Fruit fly (Drosophila melanogaster) whole organism, embryonic: ENCODE results near the gene Tsp29Fb.
A peak's percentile ranks its signal among the peaks of the same experiment; 100 is the strongest.

Experiments used
- Antp ChIP-seq: fragments of 200-800 bp; sonication (Bioruptor generic); optimal IDR thresholded peaks from 3 replicates; lab custom pipeline; 2016; ENCODE audit warnings: missing biosample characterization, missing genetic modification characterization
- CG10654 ChIP-seq: fragments of 200-800 bp; sonication (Bioruptor generic); optimal IDR thresholded peaks from 2 replicates; lab custom pipeline; 2016; ENCODE audit warnings: missing biosample characterization, missing genetic modification characterization
- CG10959 ChIP-seq: fragments of 200-800 bp; sonication (Bioruptor generic); IDR thresholded peaks from 2 replicates; pipeline ENCODE4 v1.3.6; 2022; ENCODE audit warnings: missing biosample characterization, missing genetic modification characterization
- CG10979 ChIP-seq: fragments of 200-800 bp; sonication (Bioruptor generic); optimal IDR thresholded peaks from 2 replicates; lab custom pipeline; 2018; ENCODE audit warnings: missing biosample characterization, mild to moderate bottlenecking, missing genetic modification characterization, moderate library complexity
- CG11398 ChIP-seq: fragments of 200-800 bp; sonication (Bioruptor generic); optimal IDR thresholded peaks from 2 replicates; lab custom pipeline; 2016; ENCODE audit warnings: missing biosample characterization, missing genetic modification characterization
- CG11723 ChIP-seq: fragments of 200-800 bp; sonication (Bioruptor generic); optimal IDR thresholded peaks from 2 replicates; lab custom pipeline; 2017; ENCODE audit warnings: missing biosample characterization, mild to moderate bottlenecking, missing genetic modification characterization
- CG13287 ChIP-seq: fragments of 200-800 bp; sonication (Bioruptor generic); IDR thresholded peaks from 2 replicates; pipeline ENCODE4 v1.3.6; 2022; ENCODE audit warnings: missing biosample characterization, missing genetic modification characterization; ENCODE audit not compliant: partially characterized antibody
- CG13894 ChIP-seq: fragments of 200-800 bp; sonication (Bioruptor generic); optimal IDR thresholded peaks from 3 replicates; lab custom pipeline; 2018; ENCODE audit warnings: missing biosample characterization, mild to moderate bottlenecking, missing genetic modification characterization, moderate library complexity
- CG14860 ChIP-seq: fragments of 200-800 bp; sonication (Bioruptor generic); IDR thresholded peaks from 3 replicates; pipeline ENCODE4 v1.3.6; 2022; ENCODE audit warnings: missing biosample characterization, missing genetic modification characterization; ENCODE audit not compliant: partially characterized antibody
- CG15479 ChIP-seq: fragments of 200-800 bp; sonication (Bioruptor generic); optimal IDR thresholded peaks from 3 replicates; lab custom pipeline; 2019; ENCODE audit warnings: missing biosample characterization, mild to moderate bottlenecking, missing genetic modification characterization, moderate library complexity
- CG16779 ChIP-seq: fragments of 200-800 bp; sonication (Bioruptor generic); IDR thresholded peaks from 2 replicates; pipeline ENCODE4 v1.3.6; 2022; ENCODE audit warnings: missing biosample characterization, missing genetic modification characterization
- CG16813 ChIP-seq: fragments of 200-800 bp; sonication (Bioruptor generic); IDR thresholded peaks from 3 replicates; pipeline ENCODE4 v1.3.6; 2022; ENCODE audit warnings: missing biosample characterization, missing genetic modification characterization; ENCODE audit not compliant: partially characterized antibody
- CG2199 ChIP-seq: fragments of 200-800 bp; sonication (Bioruptor generic); IDR thresholded peaks from 3 replicates; pipeline ENCODE4 v1.3.6; 2022; ENCODE audit warnings: missing biosample characterization, missing genetic modification characterization
- CG2712 ChIP-seq: fragments of 200-800 bp; optimal IDR thresholded peaks from 3 replicates; lab custom pipeline; 2019; ENCODE audit warnings: missing biosample characterization, mild to moderate bottlenecking, missing genetic modification characterization, moderate library complexity
- CG30020 ChIP-seq: fragments of 200-800 bp; optimal IDR thresholded peaks from 2 replicates; lab custom pipeline; 2019; ENCODE audit warnings: missing biosample characterization, mild to moderate bottlenecking, missing genetic modification characterization, moderate library complexity
- CG3995 ChIP-seq: fragments of 200-800 bp; sonication (Bioruptor generic); optimal IDR thresholded peaks from 3 replicates; lab custom pipeline; 2016; ENCODE audit warnings: missing biosample characterization, missing genetic modification characterization
- CG4820 ChIP-seq: fragments of 200-800 bp; sonication (Bioruptor generic); optimal IDR thresholded peaks from 3 replicates; lab custom pipeline; 2016; ENCODE audit warnings: missing biosample characterization, missing genetic modification characterization
- CG8359 ChIP-seq: fragments of 200-800 bp; sonication (Bioruptor generic); optimal IDR thresholded peaks from 2 replicates; lab custom pipeline; 2017; ENCODE audit warnings: missing biosample characterization, mild to moderate bottlenecking, missing genetic modification characterization, borderline replicate concordance
- CG8924 ChIP-seq: fragments of 200-800 bp; optimal IDR thresholded peaks from 3 replicates; lab custom pipeline; 2019; ENCODE audit warnings: missing biosample characterization, mild to moderate bottlenecking, missing genetic modification characterization, moderate library complexity
- CG8944 ChIP-seq: fragments of 200-800 bp; sonication (Bioruptor generic); optimal IDR thresholded peaks from 3 replicates; lab custom pipeline; 2016; ENCODE audit warnings: missing biosample characterization, missing genetic modification characterization
- CG9437 ChIP-seq: fragments of 200-800 bp; sonication (Bioruptor generic); optimal IDR thresholded peaks from 2 replicates; lab custom pipeline; 2018; ENCODE audit warnings: missing biosample characterization, mild to moderate bottlenecking, missing genetic modification characterization
- CrebB ChIP-seq: fragments of 200-800 bp; sonication (Bioruptor generic); optimal IDR thresholded peaks from 3 replicates; lab custom pipeline; 2018; ENCODE audit warnings: missing biosample characterization, mild to moderate bottlenecking, missing genetic modification characterization
- Dip2 ChIP-seq: fragments of 200-800 bp; sonication (Bioruptor generic); IDR thresholded peaks from 2 replicates; pipeline ENCODE4 v1.3.6; 2022; ENCODE audit warnings: missing biosample characterization, missing genetic modification characterization
- Doc3 ChIP-seq: fragments of 200-800 bp; sonication (Bioruptor generic); IDR thresholded peaks from 3 replicates; pipeline ENCODE4 v1.3.6; 2022; ENCODE audit warnings: missing biosample characterization, missing genetic modification characterization; ENCODE audit not compliant: partially characterized antibody
- Gug ChIP-seq: fragments of 200-800 bp; sonication (Bioruptor generic); IDR thresholded peaks from 4 replicates; pipeline ENCODE4 v1.3.6; 2022; ENCODE audit warnings: missing biosample characterization, missing genetic modification characterization
- Hand ChIP-seq: fragments of 200-800 bp; sonication (Bioruptor generic); optimal IDR thresholded peaks from 2 replicates; lab custom pipeline; 2017; ENCODE audit warnings: mild to moderate bottlenecking, missing biosample characterization, missing genetic modification reagents, missing genetic modification characterization
- Hr39 ChIP-seq: fragments of >200 bp; optimal IDR thresholded peaks from 2 replicates; lab custom pipeline; 2017
- Myb ChIP-seq: fragments of 200-800 bp; sonication (Bioruptor generic); optimal IDR thresholded peaks from 2 replicates; lab custom pipeline; 2016; ENCODE audit warnings: missing biosample characterization, missing genetic modification characterization
- Oli ChIP-seq: fragments of 200-800 bp; sonication (Bioruptor generic); optimal IDR thresholded peaks from 2 replicates; lab custom pipeline; 2018; ENCODE audit warnings: missing biosample characterization, mild to moderate bottlenecking, missing genetic modification characterization, moderate library complexity
- Opbp ChIP-seq: fragments of 200-800 bp; sonication (Bioruptor generic); IDR thresholded peaks from 3 replicates; pipeline ENCODE4 v1.3.6; 2022; ENCODE audit warnings: missing biosample characterization, missing genetic modification characterization; ENCODE audit not compliant: partially characterized antibody
- Six4 ChIP-seq: fragments of 200-800 bp; sonication (Bioruptor generic); optimal IDR thresholded peaks from 2 replicates; lab custom pipeline; 2016; ENCODE audit warnings: missing biosample characterization, missing genetic modification characterization
- cato ChIP-seq: fragments of 200-800 bp; sonication (Bioruptor generic); optimal IDR thresholded peaks from 2 replicates; lab custom pipeline; 2016; ENCODE audit warnings: missing biosample characterization, missing genetic modification characterization, borderline replicate concordance
- croc ChIP-seq: fragments of 200-800 bp; sonication (Bioruptor generic); conservative IDR thresholded peaks from 3 replicates; pipeline ENCODE4 v1.3.6; 2022; ENCODE audit warnings: missing biosample characterization, missing genetic modification characterization
- dmrt11E ChIP-seq: fragments of 200-800 bp; sonication (Bioruptor generic); optimal IDR thresholded peaks from 3 replicates; lab custom pipeline; 2018; ENCODE audit warnings: missing biosample characterization, mild to moderate bottlenecking, missing genetic modification characterization, moderate library complexity
- dpn ChIP-seq, 2 experiments: fragments of 200-800 bp; sonication (Bioruptor generic); optimal IDR thresholded peaks; 3 replicates each; lab custom pipeline; 2016; ENCODE audit warnings: missing biosample characterization in 2 of 2, missing genetic modification characterization in 2 of 2
- gce ChIP-seq: fragments of 200-800 bp; sonication (Bioruptor generic); IDR thresholded peaks from 3 replicates; pipeline ENCODE4 v1.3.6; 2022; ENCODE audit warnings: missing biosample characterization, missing genetic modification characterization
- her ChIP-seq: fragments of 200-800 bp; sonication (Bioruptor generic); optimal IDR thresholded peaks from 2 replicates; lab custom pipeline; 2016; ENCODE audit warnings: missing biosample characterization, missing genetic modification characterization
- insv ChIP-seq, 2 experiments: fragments of 200-800 bp; sonication (Bioruptor generic); optimal IDR thresholded peaks; 3 replicates each; lab custom pipeline; 2016 to 2018; ENCODE audit warnings: missing biosample characterization in 2 of 2, missing genetic modification characterization in 2 of 2
- jumu ChIP-seq: fragments of 200-800 bp; sonication (Bioruptor generic); optimal IDR thresholded peaks from 3 replicates; lab custom pipeline; 2016; ENCODE audit warnings: missing biosample characterization, missing genetic modification characterization
- ken ChIP-seq: fragments of 200-800 bp; sonication (Bioruptor generic); IDR thresholded peaks from 3 replicates; pipeline ENCODE4 v1.3.6; 2022; ENCODE audit warnings: missing biosample characterization, missing genetic modification characterization
- lbe ChIP-seq: fragments of 200-800 bp; sonication (Bioruptor generic); optimal IDR thresholded peaks from 2 replicates; lab custom pipeline; 2016; ENCODE audit warnings: missing biosample characterization, mild to moderate bottlenecking, missing genetic modification characterization
- lmd ChIP-seq: fragments of 200-800 bp; sonication (Bioruptor generic); IDR thresholded peaks from 2 replicates; pipeline ENCODE4 v1.3.6; 2022; ENCODE audit warnings: missing biosample characterization, missing genetic modification characterization
- mirr ChIP-seq: fragments of 200-800 bp; sonication (Bioruptor generic); optimal IDR thresholded peaks from 3 replicates; lab custom pipeline; 2018; ENCODE audit warnings: missing biosample characterization, mild to moderate bottlenecking, missing genetic modification characterization
- sima ChIP-seq: fragments of 200-800 bp; sonication (Bioruptor generic); optimal IDR thresholded peaks from 2 replicates; lab custom pipeline; 2016; ENCODE audit warnings: missing biosample characterization, missing genetic modification characterization
- ssp ChIP-seq: fragments of 200-800 bp; sonication (Bioruptor generic); IDR thresholded peaks from 2 replicates; pipeline ENCODE4 v1.3.6; 2022; ENCODE audit warnings: missing biosample characterization, missing genetic modification characterization
- stc ChIP-seq: fragments of 200-800 bp; sonication (Bioruptor generic); IDR thresholded peaks from 2 replicates; pipeline ENCODE4 v1.3.6; 2022; ENCODE audit warnings: missing biosample characterization, missing genetic modification characterization
- tap ChIP-seq: fragments of 200-800 bp; optimal IDR thresholded peaks from 3 replicates; lab custom pipeline; 2019; ENCODE audit warnings: missing biosample characterization, mild to moderate bottlenecking, missing genetic modification characterization, moderate library complexity
- zen ChIP-seq: fragments of 200-800 bp; sonication (Bioruptor generic); optimal IDR thresholded peaks from 3 replicates; lab custom pipeline; 2018; ENCODE audit warnings: missing biosample characterization, mild to moderate bottlenecking, missing genetic modification characterization, moderate library complexity
- zfh1 ChIP-seq: fragments of 200-800 bp; sonication (Bioruptor generic); IDR thresholded peaks from 3 replicates; pipeline ENCODE4 v1.3.6; 2022; ENCODE audit warnings: missing biosample characterization, missing genetic modification characterization

The Tsp29Fb gene

dm6 chr2L:8952194-8953037, 15.2 kb downstream of the Tsp29Fb start:
- TF ChIP-seq Hr39 (no peak), ken (GFP tag; lab: Robert Waterston, UW) (no peak), Hand (GFP tag; lab: Kevin White, UChicago) (no peak), Opbp (GFP tag; lab: Robert Waterston, UW) (peak; percentile 76; the same call in 2 of the 3 replicates), CG11723 (peak; percentile 11), CG16813 (GFP tag; lab: Robert Waterston, UW) (peak; percentile 74), tap (tag; lab: Kevin White, UChicago) (no peak), CG8359 (no peak), dmrt11E (tag; lab: Kevin White, UChicago) (peak; percentile 6), stc (GFP tag; lab: Robert Waterston, UW) (peak; percentile 56; the same call in 1 of the 2 replicates), CG14860 (GFP tag; lab: Robert Waterston, UW) (no peak; the same call in 2 of the 3 replicates), jumu (GFP tag; lab: Kevin White, UChicago) (no peak), Oli (tag; lab: Kevin White, UChicago) (peak; percentile 31), CG8944 (peak; percentile 33), sima (GFP tag; lab: Kevin White, UChicago) (no peak), Antp (GFP tag; lab: Kevin White, UChicago) (peak; percentile 49), Six4 (no peak), zen (tag; lab: Kevin White, UChicago) (peak; percentile 37), CG10654 (no peak), CG30020 (tag; lab: Kevin White, UChicago) (no peak), gce (GFP tag; lab: Robert Waterston, UW) (no peak), lbe (GFP tag; lab: Kevin White, UChicago) (no peak), CG10979 (tag; lab: Kevin White, UChicago) (peak; percentile 27), Doc3 (no peak), CG9437 (peak; percentile 16), Myb (GFP tag; lab: Kevin White, UChicago) (peak; percentile 91), her (GFP tag; lab: Kevin White, UChicago) (peak; percentile 66), CG13894 (tag; lab: Kevin White, UChicago) (peak; percentile 17), CG15479 (GFP tag; lab: Kevin White, UChicago) (no peak), insv (GFP tag; optimal IDR thresholded peaks at IDR 0.05; lab: Kevin White, UChicago) (peak; percentile 52 to 93), CrebB (tag; lab: Kevin White, UChicago) (no peak), CG4820 (peak; percentile 14), cato (GFP tag; lab: Kevin White, UChicago) (no peak), CG13287 (peak; percentile 46; the same call in 1 of the 2 replicates), Dip2 (no peak), dpn (GFP tag; optimal IDR thresholded peaks at IDR 0.05; lab: Kevin White, UChicago) (peak; percentile 25 to 69), ssp (GFP tag; lab: Robert Waterston, UW) (no peak), CG8924 (tag; lab: Kevin White, UChicago) (peak; percentile 34), CG3995 (peak; percentile 10), croc (no peak), CG16779 (GFP tag; lab: Robert Waterston, UW) (no peak), CG10959 (GFP tag; lab: Robert Waterston, UW) (no peak), CG11398 (peak; percentile 12), CG2199 (GFP tag; lab: Robert Waterston, UW) (peak; percentile 85), mirr (peak; percentile 42), zfh1 (GFP tag; lab: Robert Waterston, UW) (0 out of 3 replicates have a peak, but pooled peaks have one; percentile 22), lmd (GFP tag; lab: Robert Waterston, UW) (peak; percentile 60), Gug (GFP tag; lab: Robert Waterston, UW) (peak; percentile 46; the same call in 2 of the 4 replicates), CG2712 (tag; lab: Kevin White, UChicago) (peak; percentile 61)
